Worm (Caenorhabditis elegans): ENCODE results near the gene pxn-2.

DNA sequence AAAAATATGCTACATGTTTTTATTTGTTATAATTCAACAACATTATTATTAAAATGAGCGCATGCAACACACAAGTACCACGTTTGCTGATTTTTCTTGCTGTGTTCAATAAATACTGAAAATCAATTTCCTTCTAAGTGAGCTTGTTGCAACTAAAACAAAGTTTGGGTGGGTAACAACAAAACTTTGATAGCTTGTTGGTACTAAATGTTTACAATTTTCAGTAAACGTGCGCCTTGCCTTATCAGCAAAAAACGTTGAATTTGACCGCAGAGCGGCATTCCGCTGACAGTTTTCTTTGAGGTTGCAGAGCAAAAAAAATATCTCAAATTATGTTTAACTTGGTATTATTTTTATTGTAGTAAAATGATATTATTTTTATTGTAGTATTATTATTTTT is 2.3 kb upstream of the pxn-2 start:
- TF ChIP-seq mdl-1 (tag; optimal IDR thresholded peaks at IDR 0.05): no peak
- no peak for TF ChIP-seq jun-1 (tag; optimal IDR thresholded peaks at IDR 0.05)
- TF ChIP-seq tag-97 (GFP tag; IDR thresholded peaks at IDR 0.05): no peak
- no peak for TF ChIP-seq hlh-30 (tag; optimal IDR thresholded peaks at IDR 0.05; ENCODE audit: insufficient read depth)
- TF ChIP-seq nhr-11 (tag; optimal IDR thresholded peaks at IDR 0.05): no peak
- no peak for TF ChIP-seq zip-11 (GFP tag; IDR thresholded peaks at IDR 0.05)
- no peak for TF ChIP-seq dpl-1 (GFP tag; optimal IDR thresholded peaks at IDR 0.05)
